Worm (Caenorhabditis elegans) whole organism, L1 larva: ENCODE measurements around the gene tag-321.
A peak's percentile ranks its signal among the peaks of the same experiment; 100 is the strongest.

Experiments used
- C04F5.9 ChIP-seq: sonication (generic microtip); optimal IDR thresholded peaks from 2 replicates; lab custom pipeline; 2016; ENCODE audit warnings: missing genetic modification characterization, missing compliant biosample characterization
- F16B12.6 ChIP-seq: fragments of 150-350 bp; optimal IDR thresholded peaks from 2 replicates; lab custom pipeline; 2014; ENCODE audit warnings: missing biosample characterization, missing genetic modification characterization
- Y116A8C.19 ChIP-seq: sonication (generic microtip); optimal IDR thresholded peaks from 2 replicates; lab custom pipeline; 2016; ENCODE audit warnings: missing compliant biosample characterization, missing genetic modification characterization, borderline replicate concordance
- aha-1 ChIP-seq: fragments of 150-350 bp; optimal IDR thresholded peaks from 2 replicates; lab custom pipeline; 2014; ENCODE audit warnings: missing biosample characterization, missing genetic modification characterization
- aly-2 ChIP-seq: fragments of 150-350 bp; optimal IDR thresholded peaks from 2 replicates; lab custom pipeline; 2014; ENCODE audit warnings: missing biosample characterization, missing genetic modification characterization
- blmp-1 ChIP-seq: fragments of 150-350 bp; optimal IDR thresholded peaks from 2 replicates; lab custom pipeline; 2014; ENCODE audit warnings: missing biosample characterization, missing genetic modification characterization
- ceh-63 ChIP-seq: fragments of 200-800 bp; sonication (Bioruptor generic); optimal IDR thresholded peaks from 2 replicates; lab custom pipeline; 2018; ENCODE audit warnings: mild to moderate bottlenecking, missing genetic modification characterization, missing compliant biosample characterization
- ceh-90 ChIP-seq: sonication (generic microtip); optimal IDR thresholded peaks from 2 replicates; lab custom pipeline; 2016; ENCODE audit warnings: missing genetic modification characterization, missing compliant biosample characterization
- dpl-1 ChIP-seq, 3 experiments: fragments of 150-350 bp in 2 of 3; sonication (generic microtip) in 1 of 3; optimal IDR thresholded peaks; 2 replicates each; lab custom pipeline; 2014 to 2017; ENCODE audit warnings: missing biosample characterization in 3 of 3, missing genetic modification characterization in 3 of 3, missing genetic modification reagents in 3 of 3
- dsc-1 ChIP-seq: sonication (generic microtip); optimal IDR thresholded peaks from 2 replicates; lab custom pipeline; 2016; ENCODE audit warnings: mild to moderate bottlenecking, missing genetic modification characterization, missing compliant biosample characterization
- efl-1 ChIP-seq, 4 experiments: fragments of 150-350 bp; optimal IDR thresholded peaks in 3 of 4; peaks in 1 of 4; 1 replicate in 1 of 4; 2 replicates in 3 of 4; lab custom pipeline; 2014; ENCODE audit warnings: missing biosample characterization in 2 of 4, missing genetic modification characterization in 2 of 4, missing genetic modification reagents in 2 of 4
- egl-13 ChIP-seq: sonication (generic microtip); optimal IDR thresholded peaks from 2 replicates; lab custom pipeline; 2016; ENCODE audit warnings: missing genotype, missing genetic modification reagents, missing genetic modification characterization, missing compliant biosample characterization
- elt-2 ChIP-seq: sonication (generic microtip); optimal IDR thresholded peaks from 2 replicates; lab custom pipeline; 2016; ENCODE audit warnings: missing genetic modification characterization, mild to moderate bottlenecking, inconsistent platforms, missing compliant biosample characterization, missing genetic modification reagents
- elt-3 ChIP-seq, 6 experiments: fragments of 150-350 bp in 1 of 6; sonication (generic microtip); optimal IDR thresholded peaks; 2 replicates each; lab custom pipeline; 2017 to 2018; ENCODE audit warnings: missing biosample characterization in 6 of 6, missing genetic modification characterization in 6 of 6, inconsistent platforms in 1 of 6
- fkh-10 ChIP-seq: sonication (generic microtip); optimal IDR thresholded peaks from 2 replicates; lab custom pipeline; 2017; ENCODE audit warnings: missing biosample characterization, missing genetic modification reagents, missing genetic modification characterization
- fkh-4 ChIP-seq: sonication (generic microtip); optimal IDR thresholded peaks from 2 replicates; lab custom pipeline; 2016; ENCODE audit warnings: missing compliant biosample characterization, missing genetic modification characterization, borderline replicate concordance
- grh-1 ChIP-seq: fragments of 200-800 bp; sonication (Bioruptor generic); IDR thresholded peaks from 2 replicates; pipeline ENCODE4 v1.3.6; 2022; ENCODE audit warnings: missing genetic modification reagents, missing genetic modification characterization, missing compliant biosample characterization
- hpl-2 ChIP-seq: fragments of 150-350 bp; optimal IDR thresholded peaks from 2 replicates; lab custom pipeline; 2014; ENCODE audit warnings: missing biosample characterization, missing genetic modification reagents, missing genetic modification characterization
- irx-1 ChIP-seq: sonication (generic microtip); optimal IDR thresholded peaks from 2 replicates; lab custom pipeline; 2016; ENCODE audit warnings: missing genetic modification characterization, missing compliant biosample characterization
- isw-1 ChIP-seq: fragments of 200-800 bp; sonication (Bioruptor generic); IDR thresholded peaks from 2 replicates; pipeline ENCODE4 v1.3.6; 2022; ENCODE audit warnings: missing genetic modification characterization, missing compliant biosample characterization
- lin-14 ChIP-seq: fragments of 200-800 bp; sonication (Bioruptor generic); optimal IDR thresholded peaks from 2 replicates; lab custom pipeline; 2018; ENCODE audit warnings: mild to moderate bottlenecking, missing genetic modification characterization, moderate library complexity, missing compliant biosample characterization
- lin-35 ChIP-seq, 2 experiments: fragments of 150-350 bp; optimal IDR thresholded peaks; 2 replicates each; lab custom pipeline; 2014; ENCODE audit warnings: missing biosample characterization in 2 of 2, missing genetic modification characterization in 2 of 2, missing genetic modification reagents in 2 of 2
- lir-3 ChIP-seq: sonication (generic microtip); optimal IDR thresholded peaks from 2 replicates; lab custom pipeline; 2016; ENCODE audit warnings: mild to moderate bottlenecking, missing genetic modification characterization, moderate library complexity, missing compliant biosample characterization; ENCODE audit not compliant: poor library complexity
- lsy-2 ChIP-seq, 2 experiments: fragments of 150-350 bp; optimal IDR thresholded peaks; 2 replicates each; lab custom pipeline; 2014; ENCODE audit warnings: missing biosample characterization in 2 of 2, missing genetic modification characterization in 2 of 2
- mep-1 ChIP-seq: fragments of 150-350 bp; optimal IDR thresholded peaks from 2 replicates; lab custom pipeline; 2014; ENCODE audit warnings: missing biosample characterization, missing genetic modification characterization
- nhr-11 ChIP-seq: fragments of 150-350 bp; optimal IDR thresholded peaks from 2 replicates; lab custom pipeline; 2014; ENCODE audit warnings: missing biosample characterization, missing genetic modification characterization
- nhr-19 ChIP-seq: fragments of 200-800 bp; sonication (Bioruptor generic); conservative IDR thresholded peaks from 2 replicates; pipeline ENCODE4 v1.3.6; 2022; ENCODE audit warnings: missing genetic modification characterization, missing compliant biosample characterization
- nhr-20 ChIP-seq: sonication (generic microtip); optimal IDR thresholded peaks from 2 replicates; lab custom pipeline; 2016; ENCODE audit warnings: mild to moderate bottlenecking, missing genetic modification characterization, missing compliant biosample characterization
- nhr-237 ChIP-seq: fragments of 150-350 bp; optimal IDR thresholded peaks from 2 replicates; lab custom pipeline; 2014; ENCODE audit warnings: missing biosample characterization, missing genetic modification characterization
- nhr-47 ChIP-seq: sonication (generic microtip); optimal IDR thresholded peaks from 2 replicates; lab custom pipeline; 2016; ENCODE audit warnings: mild to moderate bottlenecking, missing genetic modification characterization, moderate library complexity, missing compliant biosample characterization
- nhr-71 ChIP-seq: sonication (generic microtip); optimal IDR thresholded peaks from 2 replicates; lab custom pipeline; 2016; ENCODE audit warnings: mild to moderate bottlenecking, missing genetic modification characterization, moderate library complexity, missing compliant biosample characterization
- nhr-85 ChIP-seq: sonication (generic microtip); peaks from one replicate; lab custom pipeline; 2016; ENCODE audit warnings: missing genetic modification characterization, inconsistent platforms, missing compliant biosample characterization
- nhr-90 ChIP-seq: sonication (generic microtip); optimal IDR thresholded peaks from 2 replicates; lab custom pipeline; 2016; ENCODE audit warnings: mild to moderate bottlenecking, missing genetic modification characterization, missing compliant biosample characterization; ENCODE audit not compliant: poor library complexity
- pax-3 ChIP-seq: fragments of 200-800 bp; sonication (Bioruptor generic); optimal IDR thresholded peaks from 2 replicates; lab custom pipeline; 2018; ENCODE audit warnings: mild to moderate bottlenecking, missing genetic modification characterization, moderate library complexity, missing compliant biosample characterization
- rnt-1 ChIP-seq: sonication (generic microtip); optimal IDR thresholded peaks from 2 replicates; lab custom pipeline; 2016; ENCODE audit warnings: mild to moderate bottlenecking, missing genetic modification characterization, moderate library complexity, missing compliant biosample characterization
- skn-1 ChIP-seq: fragments of 150-350 bp; optimal IDR thresholded peaks from 2 replicates; lab custom pipeline; 2014; ENCODE audit warnings: missing biosample characterization, missing genetic modification characterization
- snu-23 ChIP-seq: sonication (generic microtip); optimal IDR thresholded peaks from 2 replicates; lab custom pipeline; 2016; ENCODE audit warnings: missing genetic modification characterization, missing compliant biosample characterization
- sox-4 ChIP-seq: sonication (generic microtip); optimal IDR thresholded peaks from 2 replicates; lab custom pipeline; 2016; ENCODE audit warnings: missing genetic modification characterization, missing compliant biosample characterization
- swsn-7 ChIP-seq: sonication (generic microtip); optimal IDR thresholded peaks from 2 replicates; lab custom pipeline; 2016; ENCODE audit warnings: missing genetic modification characterization, missing compliant biosample characterization
- tbx-2 ChIP-seq: sonication (generic microtip); optimal IDR thresholded peaks from 2 replicates; lab custom pipeline; 2016; ENCODE audit warnings: missing genetic modification characterization, missing compliant biosample characterization
- tlp-1 ChIP-seq: fragments of 150-350 bp; optimal IDR thresholded peaks from 2 replicates; lab custom pipeline; 2014; ENCODE audit warnings: missing biosample characterization, missing genetic modification characterization
- unc-130 ChIP-seq: fragments of 150-350 bp; optimal IDR thresholded peaks from 2 replicates; lab custom pipeline; 2017; ENCODE audit warnings: missing biosample characterization, missing genetic modification characterization, inconsistent platforms
- vab-15 ChIP-seq: sonication (generic microtip); optimal IDR thresholded peaks from 2 replicates; lab custom pipeline; 2017; ENCODE audit warnings: missing genotype, mild to moderate bottlenecking, missing genetic modification characterization, missing compliant biosample characterization
- xbp-1 ChIP-seq: sonication (generic microtip); optimal IDR thresholded peaks from 2 replicates; lab custom pipeline; 2016; ENCODE audit warnings: missing genetic modification characterization, missing compliant biosample characterization
- ztf-11 ChIP-seq, 2 experiments: sonication (generic microtip); optimal IDR thresholded peaks; 2 replicates each; lab custom pipeline; 2016 to 2017; ENCODE audit warnings: missing genetic modification characterization in 2 of 2, missing biosample characterization in 1 of 2, missing compliant biosample characterization in 1 of 2

Gene tag-321

DNA sequence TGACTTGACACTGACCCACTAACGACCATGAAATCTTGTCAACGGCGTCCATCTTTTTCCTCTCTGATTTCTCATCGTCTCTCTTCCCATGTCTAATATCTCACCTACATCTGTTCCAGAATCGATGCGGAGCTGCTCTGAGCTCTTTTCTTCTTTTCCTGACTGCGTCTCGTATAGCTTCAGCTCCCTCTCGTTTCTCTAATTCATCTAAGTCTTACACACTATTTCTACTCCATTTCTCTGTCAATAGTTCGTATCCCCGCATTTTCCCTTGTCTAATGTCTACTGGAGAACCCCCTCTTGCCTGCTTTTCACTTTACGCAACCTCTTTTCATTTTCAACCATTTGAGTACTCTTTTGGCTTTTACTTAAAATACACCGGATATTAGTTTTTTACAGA is 34.2 kb upstream of the tag-321 start, which contains the start of gene ric-3 (continued):
- TF ChIP-seq vab-15 (tag; lab: Kevin White, UChicago) (no peak), nhr-71 (tag; lab: Kevin White, UChicago) (peak; percentile 87), ceh-63 (GFP tag; lab: Kevin White, UChicago) (no peak)

DNA sequence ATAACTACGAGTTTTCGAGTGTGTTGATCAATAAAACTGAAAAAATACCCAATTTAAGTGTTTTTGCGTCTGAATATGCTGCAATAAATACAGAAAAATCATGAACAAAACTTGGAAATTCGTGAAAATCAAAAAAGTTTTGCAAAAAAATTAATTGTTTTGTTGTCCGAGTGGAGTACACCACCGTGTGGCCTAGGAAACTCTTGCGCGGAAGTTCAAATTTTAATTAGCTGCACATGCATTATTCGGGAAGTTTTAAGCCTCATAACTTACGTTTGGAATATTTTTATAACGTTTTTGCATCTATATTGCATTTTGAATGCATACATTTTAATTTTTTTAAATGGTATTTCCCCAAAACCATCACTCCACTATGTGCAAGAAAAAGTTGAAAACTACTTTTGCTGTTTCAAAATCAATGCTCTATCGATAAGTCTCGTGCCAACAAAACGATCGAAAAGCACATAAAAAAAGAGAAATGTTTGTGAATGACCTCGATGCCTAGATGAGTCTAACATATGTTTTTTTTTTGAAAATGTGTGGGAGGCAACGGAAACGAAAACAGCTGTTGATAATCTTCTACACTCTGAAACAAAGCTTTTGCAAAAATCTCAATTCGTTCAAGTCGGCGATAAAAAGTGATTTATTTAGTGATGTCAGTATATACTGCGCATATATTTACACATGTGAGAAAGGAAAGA is 32.9 kb upstream of the tag-321 start:
- no peak for TF ChIP-seq fkh-10 (GFP tag; lab: Kevin White, UChicago)
- peak; percentile 53 to 89 for TF ChIP-seq efl-1 (optimal IDR thresholded peaks at IDR 0.05; lab: Kevin White, UChicago)
- peak; percentile 87 to 99 for TF ChIP-seq efl-1 (GFP tag; optimal IDR thresholded peaks at IDR 0.05 in 1 of 2; lab: Kevin White, UChicago)
- TF ChIP-seq nhr-47 (tag; lab: Kevin White, UChicago): peak; percentile 68
- TF ChIP-seq fkh-4 (tag; lab: Kevin White, UChicago): peak; percentile 60
- peak; percentile 6 for TF ChIP-seq Y116A8C.19
- TF ChIP-seq lin-35 (GFP tag; optimal IDR thresholded peaks at IDR 0.05; lab: Kevin White, UChicago): peak; percentile 74 to 93
- TF ChIP-seq nhr-237 (tag; lab: Kevin White, UChicago): no peak
- peak; percentile 82 for TF ChIP-seq ceh-90
- peak; percentile 41 for TF ChIP-seq nhr-20 (tag; lab: Kevin White, UChicago)
- peak; percentile 44 for TF ChIP-seq snu-23 (GFP tag; lab: Kevin White, UChicago)
- TF ChIP-seq nhr-19 (GFP tag; lab: Robert Waterston, UW): peak; percentile 44
- TF ChIP-seq F16B12.6 (tag; lab: Kevin White, UChicago): no peak
- TF ChIP-seq unc-130 (tag; lab: Kevin White, UChicago): peak; percentile 3
- peak; percentile 54 for TF ChIP-seq lin-14 (GFP tag; lab: Kevin White, UChicago)
- TF ChIP-seq tbx-2: peak; percentile 51
- peak; percentile 64 for TF ChIP-seq sox-4 (tag; lab: Kevin White, UChicago)
- TF ChIP-seq aly-2 (tag; lab: Kevin White, UChicago): no peak
- TF ChIP-seq aha-1: no peak
- peak; percentile 73 for TF ChIP-seq grh-1
- peak; percentile 66 for TF ChIP-seq dsc-1
- TF ChIP-seq isw-1 (GFP tag; lab: Robert Waterston, UW): peak; percentile 5; the same call in 1 of the 2 replicates
- peak; percentile 49 for TF ChIP-seq xbp-1 (tag; lab: Kevin White, UChicago)
- peak; percentile 86 for TF ChIP-seq rnt-1 (tag; lab: Kevin White, UChicago)
- TF ChIP-seq dpl-1 (GFP tag; optimal IDR thresholded peaks at IDR 0.05; lab: Kevin White, UChicago): peak; percentile 76 to 88 (median 86)
- TF ChIP-seq nhr-71 (tag; lab: Kevin White, UChicago): peak; percentile 56
- no peak for TF ChIP-seq tlp-1
- peak; percentile 35 for TF ChIP-seq egl-13
- peak; percentile 79 for TF ChIP-seq nhr-90 (tag; lab: Kevin White, UChicago)
- TF ChIP-seq irx-1: peak; percentile 69
- no peak for TF ChIP-seq hpl-2 (GFP tag; lab: Kevin White, UChicago)
- peak; percentile 5 for TF ChIP-seq skn-1
- peak; percentile 91 for TF ChIP-seq nhr-85 (tag; lab: Kevin White, UChicago)
- peak; percentile 40 for TF ChIP-seq C04F5.9
- peak in 1 of 2 experiments; percentile 71 for TF ChIP-seq ztf-11 (tag; optimal IDR thresholded peaks at IDR 0.05; lab: Kevin White, UChicago)
- TF ChIP-seq elt-3 (tag; optimal IDR thresholded peaks at IDR 0.05; lab: Kevin White, UChicago): peak in 1 of 6 experiments; percentile 2
- peak; percentile 53 for TF ChIP-seq pax-3
- TF ChIP-seq mep-1 (tag; lab: Kevin White, UChicago): no peak
- TF ChIP-seq nhr-11 (tag; lab: Kevin White, UChicago): no peak
- TF ChIP-seq swsn-7 (tag; lab: Kevin White, UChicago): peak; percentile 53
- peak; percentile 22 for TF ChIP-seq elt-2 (tag; lab: Kevin White, UChicago)
- peak; percentile 73 for TF ChIP-seq lir-3 (tag; lab: Kevin White, UChicago)
- TF ChIP-seq lsy-2 (tag; optimal IDR thresholded peaks at IDR 0.05; lab: Kevin White, UChicago): peak; percentile 10 to 53
- TF ChIP-seq blmp-1: peak; percentile 28
- TF ChIP-seq, all 84 proteins: peak for 34
